Worm (Caenorhabditis elegans): Measurements from ENCODE around the gene srv-28.

srv-28 gene

ce11 chrIV:6232769-6233290 lies 30.3 kb downstream of the srv-28 start, which contains the start of gene F58F9.3:
Gene F58F9.3, plus strand, starts transcription at chrIV:6233240.
- TF ChIP-seq aha-1 (tag) (peak; percentile 73), gei-8 (GFP tag; optimal IDR thresholded peaks at IDR 0.05) (no peak), spr-3 (GFP tag; optimal IDR thresholded peaks at IDR 0.05) (no peak), unc-39 (tag; optimal IDR thresholded peaks at IDR 0.05) (no peak), dve-1 (tag; optimal IDR thresholded peaks at IDR 0.05; ENCODE audit: insufficient read depth) (peak; percentile 30), nhr-28 (tag; optimal IDR thresholded peaks at IDR 0.05) (peak; percentile 48), Y105C5A.15 (GFP tag; IDR thresholded peaks at IDR 0.05) (no peak), dmd-6 (GFP tag; IDR thresholded peaks at IDR 0.05) (peak; percentile 25; the same call in 1 of the 2 replicates), pqm-1 (tag; optimal IDR thresholded peaks at IDR 0.05) (peak; percentile 52), unc-62 (GFP tag; optimal IDR thresholded peaks at IDR 0.05 in 1 of 2) (peak in 1 of 2 experiments; percentile 88), unc-62 (tag; optimal IDR thresholded peaks at IDR 0.05) (no peak), nhr-102 (tag; optimal IDR thresholded peaks at IDR 0.05) (no peak), daf-16 (GFP tag; optimal IDR thresholded peaks at IDR 0.05) (no peak), daf-16 (tag; optimal IDR thresholded peaks at IDR 0.05) (peak; percentile 79), R02D3.7 (tag; optimal IDR thresholded peaks at IDR 0.05) (no peak)

ce11 chrIV:6230560-6231073 lies 32.5 kb downstream of the srv-28 start, which contains the start of gene F58F9.4:
Gene F58F9.4, plus strand, starts transcription at chrIV:6231023.
- peak; percentile 28 for TF ChIP-seq nhr-28 (tag; optimal IDR thresholded peaks at IDR 0.05)
- TF ChIP-seq dmd-6 (GFP tag; IDR thresholded peaks at IDR 0.05): peak; percentile 37; the same call in 1 of the 2 replicates
- no peak for TF ChIP-seq egl-27 (tag; optimal IDR thresholded peaks at IDR 0.05)
- TF ChIP-seq daf-16 (GFP tag; optimal IDR thresholded peaks at IDR 0.05): no peak
- peak; percentile 31 for TF ChIP-seq daf-16 (tag; optimal IDR thresholded peaks at IDR 0.05)
- TF ChIP-seq pqm-1 (tag; optimal IDR thresholded peaks at IDR 0.05): peak; percentile 41

- TF ChIP-seq Y75B8A.6 (GFP tag; IDR thresholded peaks at IDR 0.05) (no peak), ces-1 (GFP tag; optimal IDR thresholded peaks at IDR 0.05) (no peak), daf-16 (GFP tag; optimal IDR thresholded peaks at IDR 0.05) (no peak), daf-16 (tag; optimal IDR thresholded peaks at IDR 0.05) (peak; percentile 46), pqm-1 (tag; optimal IDR thresholded peaks at IDR 0.05) (peak; percentile 70), dmd-6 (GFP tag; IDR thresholded peaks at IDR 0.05) (no peak), zip-11 (GFP tag; IDR thresholded peaks at IDR 0.05) (no peak), unc-130 (GFP tag; optimal IDR thresholded peaks at IDR 0.05) (no peak), aha-1 (tag) (peak; percentile 32), attf-4 (tag; optimal IDR thresholded peaks at IDR 0.05) (no peak), nhr-28 (tag; optimal IDR thresholded peaks at IDR 0.05) (peak; percentile 3), hmg-1.1 (GFP tag; IDR thresholded peaks at IDR 0.05) (no peak), saeg-2 (GFP tag; IDR thresholded peaks at IDR 0.05) (no peak), ztf-11 (tag; optimal IDR thresholded peaks at IDR 0.05) (no peak), dve-1 (tag; optimal IDR thresholded peaks at IDR 0.05; ENCODE audit: insufficient read depth) (peak; percentile 15), aly-2 (tag; optimal IDR thresholded peaks at IDR 0.05) (no peak)
Observed at ce11 chrIV:6227974-6228373, 35.2 kb downstream of the srv-28 start, which contains the start of gene C49A9.1. Gene C49A9.1, plus strand, starts transcription at chrIV:6228190.

DNA sequence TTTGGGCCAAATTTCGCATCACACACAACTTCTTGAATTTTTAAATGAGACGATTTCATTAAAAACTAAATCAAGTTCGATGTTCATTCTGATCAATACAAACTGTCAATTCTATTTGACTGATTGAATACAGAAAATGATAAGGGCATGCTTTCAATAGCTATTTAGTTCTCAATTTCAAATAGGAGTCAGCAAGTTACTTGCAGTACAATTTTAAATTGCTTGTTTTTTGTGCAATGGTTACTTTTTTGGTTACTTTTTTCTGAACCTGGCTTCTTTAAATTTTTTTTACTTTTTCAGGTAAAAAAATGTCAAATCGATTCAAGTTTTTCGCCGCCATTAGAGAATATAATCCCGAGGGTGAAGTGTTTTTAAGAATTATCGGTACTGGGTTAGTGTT lies 38.0 kb downstream of the srv-28 start, which contains the start of gene C49A9.2:
Gene C49A9.2, plus strand, starts transcription at position 301 of the 400 bp plus-strand sequence.
- no peak for TF ChIP-seq T20F7.1 (GFP tag; optimal IDR thresholded peaks at IDR 0.05)
- TF ChIP-seq spr-1 (tag; optimal IDR thresholded peaks at IDR 0.05): no peak
- TF ChIP-seq nhr-28 (tag; optimal IDR thresholded peaks at IDR 0.05): peak; percentile 18
- TF ChIP-seq nhr-25 (tag; optimal IDR thresholded peaks at IDR 0.05; ENCODE audit: borderline replicate concordance, insufficient read depth): no peak
- no peak for TF ChIP-seq nhr-76 (tag; optimal IDR thresholded peaks at IDR 0.05)
- TF ChIP-seq daf-16 (GFP tag; optimal IDR thresholded peaks at IDR 0.05): no peak
- TF ChIP-seq daf-16 (tag; optimal IDR thresholded peaks at IDR 0.05): peak; percentile 36
- TF ChIP-seq rbr-2 (tag; optimal IDR thresholded peaks at IDR 0.05): no peak
- TF ChIP-seq tra-1 (GFP tag; IDR thresholded peaks at IDR 0.05): no peak
- no peak for TF ChIP-seq ceh-32 (tag; optimal IDR thresholded peaks at IDR 0.05; ENCODE audit: poor library complexity)
- peak; percentile 8 for TF ChIP-seq pqm-1 (tag; optimal IDR thresholded peaks at IDR 0.05)
- no peak for TF ChIP-seq ceh-20 (GFP tag; IDR thresholded peaks at IDR 0.05)
- TF ChIP-seq ztf-11 (tag; optimal IDR thresholded peaks at IDR 0.05): no peak
- TF ChIP-seq F26F4.8 (GFP tag; conservative IDR thresholded peaks at IDR 0.05): no peak
- TF ChIP-seq ztf-7 (tag; optimal IDR thresholded peaks at IDR 0.05): no peak
